Worm (Caenorhabditis elegans) whole organism, L1 larva: Measurements from ENCODE around the gene Y39B6A.25.

ENCODE experiments used
- C34B4.2 ChIP-seq: sonication (generic microtip); optimal IDR thresholded peaks from 2 replicates; lab custom pipeline; 2017; ENCODE audit warnings: mild to moderate bottlenecking, missing genetic modification characterization, missing compliant biosample characterization
- F16B12.6 ChIP-seq: fragments of 150-350 bp; optimal IDR thresholded peaks from 2 replicates; lab custom pipeline; 2014; ENCODE audit warnings: missing biosample characterization, missing genetic modification characterization
- aha-1 ChIP-seq: fragments of 150-350 bp; optimal IDR thresholded peaks from 2 replicates; lab custom pipeline; 2014; ENCODE audit warnings: missing biosample characterization, missing genetic modification characterization
- ama-1 ChIP-seq: fragments of 150-350 bp; optimal IDR thresholded peaks from 2 replicates; lab custom pipeline; 2014
- ceh-8 ChIP-seq: fragments of 200-800 bp; sonication (Bioruptor generic); optimal IDR thresholded peaks from 2 replicates; lab custom pipeline; 2018; ENCODE audit warnings: mild to moderate bottlenecking, missing genetic modification characterization, moderate library complexity, missing compliant biosample characterization
- dpl-1 ChIP-seq, 3 experiments: fragments of 150-350 bp in 2 of 3; sonication (generic microtip) in 1 of 3; optimal IDR thresholded peaks; 2 replicates each; lab custom pipeline; 2014 to 2017; ENCODE audit warnings: missing biosample characterization in 3 of 3, missing genetic modification characterization in 3 of 3, missing genetic modification reagents in 3 of 3
- efl-1 ChIP-seq, 4 experiments: fragments of 150-350 bp; optimal IDR thresholded peaks in 3 of 4; peaks in 1 of 4; 1 replicate in 1 of 4; 2 replicates in 3 of 4; lab custom pipeline; 2014; ENCODE audit warnings: missing biosample characterization in 2 of 4, missing genetic modification characterization in 2 of 4, missing genetic modification reagents in 2 of 4
- egl-13 ChIP-seq: sonication (generic microtip); optimal IDR thresholded peaks from 2 replicates; lab custom pipeline; 2016; ENCODE audit warnings: missing genotype, missing genetic modification reagents, missing genetic modification characterization, missing compliant biosample characterization
- egl-27 ChIP-seq, 2 experiments: fragments of 150-350 bp in 1 of 2; sonication (generic microtip); optimal IDR thresholded peaks; 3 replicates each; lab custom pipeline; 2017 to 2018; ENCODE audit warnings: missing biosample characterization in 2 of 2, missing genetic modification characterization in 2 of 2, missing genetic modification reagents in 2 of 2
- elt-2 ChIP-seq: sonication (generic microtip); optimal IDR thresholded peaks from 2 replicates; lab custom pipeline; 2016; ENCODE audit warnings: missing genetic modification characterization, mild to moderate bottlenecking, inconsistent platforms, missing compliant biosample characterization, missing genetic modification reagents
- elt-3 ChIP-seq, 6 experiments: fragments of 150-350 bp in 1 of 6; sonication (generic microtip); optimal IDR thresholded peaks; 2 replicates each; lab custom pipeline; 2017 to 2018; ENCODE audit warnings: missing biosample characterization in 6 of 6, missing genetic modification characterization in 6 of 6, inconsistent platforms in 1 of 6
- fkh-10 ChIP-seq: sonication (generic microtip); optimal IDR thresholded peaks from 2 replicates; lab custom pipeline; 2017; ENCODE audit warnings: missing biosample characterization, missing genetic modification reagents, missing genetic modification characterization
- fkh-8 ChIP-seq: sonication (generic microtip); optimal IDR thresholded peaks from 2 replicates; lab custom pipeline; 2016; ENCODE audit warnings: mild to moderate bottlenecking, missing genetic modification characterization, missing compliant biosample characterization
- hlh-17 ChIP-seq: fragments of 200-800 bp; sonication (Bioruptor generic); optimal IDR thresholded peaks from 2 replicates; lab custom pipeline; 2018; ENCODE audit warnings: missing genetic modification characterization, mild to moderate bottlenecking, missing compliant biosample characterization, moderate library complexity, borderline replicate concordance
- hpl-2 ChIP-seq: fragments of 150-350 bp; optimal IDR thresholded peaks from 2 replicates; lab custom pipeline; 2014; ENCODE audit warnings: missing biosample characterization, missing genetic modification reagents, missing genetic modification characterization
- irx-1 ChIP-seq: sonication (generic microtip); optimal IDR thresholded peaks from 2 replicates; lab custom pipeline; 2016; ENCODE audit warnings: missing genetic modification characterization, missing compliant biosample characterization
- isw-1 ChIP-seq: fragments of 200-800 bp; sonication (Bioruptor generic); IDR thresholded peaks from 2 replicates; pipeline ENCODE4 v1.3.6; 2022; ENCODE audit warnings: missing genetic modification characterization, missing compliant biosample characterization
- jun-1 ChIP-seq: fragments of 150-350 bp; optimal IDR thresholded peaks from 2 replicates; lab custom pipeline; 2014; ENCODE audit warnings: missing biosample characterization, missing genetic modification reagents, missing genetic modification characterization
- lir-3 ChIP-seq: sonication (generic microtip); optimal IDR thresholded peaks from 2 replicates; lab custom pipeline; 2016; ENCODE audit warnings: mild to moderate bottlenecking, missing genetic modification characterization, moderate library complexity, missing compliant biosample characterization; ENCODE audit not compliant: poor library complexity
- nhr-11 ChIP-seq: fragments of 150-350 bp; optimal IDR thresholded peaks from 2 replicates; lab custom pipeline; 2014; ENCODE audit warnings: missing biosample characterization, missing genetic modification characterization
- nhr-76 ChIP-seq: sonication (generic microtip); optimal IDR thresholded peaks from 2 replicates; lab custom pipeline; 2017; ENCODE audit warnings: missing biosample characterization, missing genetic modification characterization
- nhr-77 ChIP-seq: fragments of 150-350 bp; optimal IDR thresholded peaks from 2 replicates; lab custom pipeline; 2014; ENCODE audit warnings: missing biosample characterization, missing genetic modification characterization
- nhr-84 ChIP-seq: sonication (generic microtip); optimal IDR thresholded peaks from 2 replicates; lab custom pipeline; 2017; ENCODE audit warnings: missing biosample characterization, missing genetic modification characterization
- nhr-85 ChIP-seq: sonication (generic microtip); peaks from one replicate; lab custom pipeline; 2016; ENCODE audit warnings: missing genetic modification characterization, inconsistent platforms, missing compliant biosample characterization
- snpc-4 ChIP-seq: fragments of 150-350 bp; optimal IDR thresholded peaks from 2 replicates; lab custom pipeline; 2014; ENCODE audit warnings: missing biosample characterization, missing genetic modification characterization
- snu-23 ChIP-seq: sonication (generic microtip); optimal IDR thresholded peaks from 2 replicates; lab custom pipeline; 2016; ENCODE audit warnings: missing genetic modification characterization, missing compliant biosample characterization
- sox-4 ChIP-seq: sonication (generic microtip); optimal IDR thresholded peaks from 2 replicates; lab custom pipeline; 2016; ENCODE audit warnings: missing genetic modification characterization, missing compliant biosample characterization
- sptf-1 ChIP-seq: fragments of 150-350 bp; optimal IDR thresholded peaks from 2 replicates; lab custom pipeline; 2014; ENCODE audit warnings: missing biosample characterization, missing genetic modification characterization
- unc-130 ChIP-seq: fragments of 150-350 bp; optimal IDR thresholded peaks from 2 replicates; lab custom pipeline; 2017; ENCODE audit warnings: missing biosample characterization, missing genetic modification characterization, inconsistent platforms
- unc-62 ChIP-seq: fragments of 150-350 bp; optimal IDR thresholded peaks from 2 replicates; lab custom pipeline; 2014; ENCODE audit warnings: missing biosample characterization, missing genetic modification reagents, missing genetic modification characterization
- unc-86 ChIP-seq: sonication (generic microtip); optimal IDR thresholded peaks from 2 replicates; lab custom pipeline; 2016; ENCODE audit warnings: missing genetic modification characterization, missing compliant biosample characterization
- vab-15 ChIP-seq: sonication (generic microtip); optimal IDR thresholded peaks from 2 replicates; lab custom pipeline; 2017; ENCODE audit warnings: missing genotype, mild to moderate bottlenecking, missing genetic modification characterization, missing compliant biosample characterization
- zag-1 ChIP-seq: fragments of 150-350 bp; optimal IDR thresholded peaks from 2 replicates; lab custom pipeline; 2014; ENCODE audit warnings: missing biosample characterization, missing genetic modification characterization

Gene Y39B6A.25

ce11 chrV:19031456-19031855 is 5.2 kb downstream of the Y39B6A.25 start, which contains the start of gene Y39B6A.27:
Y39B6A.27 (plus strand) TSS chrV:19031756.
- TF ChIP-seq sox-4 = no peak
- TF ChIP-seq nhr-76 (tag; lab: Kevin White, UChicago) = no peak
- TF ChIP-seq lir-3 (tag; lab: Kevin White, UChicago) = no peak
- TF ChIP-seq ama-1 (lab: Kevin White, UChicago) = no peak
- TF ChIP-seq efl-1 (optimal IDR thresholded peaks at IDR 0.05; lab: Kevin White, UChicago) = no peak
- no peak for TF ChIP-seq efl-1 (GFP tag; optimal IDR thresholded peaks at IDR 0.05 in 1 of 2; lab: Kevin White, UChicago)
- TF ChIP-seq unc-130 (tag; lab: Kevin White, UChicago) = no peak
- no peak for TF ChIP-seq unc-86 (tag; lab: Kevin White, UChicago)
- TF ChIP-seq snu-23 (GFP tag; lab: Kevin White, UChicago) = no peak
- no peak for TF ChIP-seq unc-62 (GFP tag; lab: Kevin White, UChicago)
- no peak for TF ChIP-seq ceh-8
- TF ChIP-seq C34B4.2 = no peak
- TF ChIP-seq nhr-84 (tag; lab: Kevin White, UChicago) = no peak
- TF ChIP-seq nhr-77 = no peak
- no peak for TF ChIP-seq zag-1 (tag; lab: Kevin White, UChicago)
- no peak for TF ChIP-seq F16B12.6 (tag; lab: Kevin White, UChicago)
- TF ChIP-seq elt-2 (tag; lab: Kevin White, UChicago) = no peak
- no peak for TF ChIP-seq vab-15
- no peak for TF ChIP-seq aha-1 (tag; lab: Kevin White, UChicago)
- TF ChIP-seq jun-1 = no peak
- TF ChIP-seq sptf-1 = no peak
- TF ChIP-seq, all 84 proteins: peak for 0

- TF ChIP-seq elt-3 (tag; optimal IDR thresholded peaks at IDR 0.05; lab: Kevin White, UChicago) = no peak
- TF ChIP-seq isw-1 (GFP tag; lab: Robert Waterston, UW) = no peak
- no peak for TF ChIP-seq fkh-8 (tag; lab: Kevin White, UChicago)
- TF ChIP-seq nhr-11 (tag; lab: Kevin White, UChicago) = no peak
- no peak for TF ChIP-seq hpl-2
- TF ChIP-seq, all 84 proteins: peak for 0
Observed at ce11 chrV:19036061-19036460, 9.8 kb downstream of the Y39B6A.25 start.

ce11 chrV:19037222-19037621 is 11.0 kb downstream of the Y39B6A.25 start, which contains the start of gene asp-17:
asp-17 (minus strand) TSS chrV:19037322.
- TF ChIP-seq nhr-85 (tag; lab: Kevin White, UChicago) (peak; percentile 17), fkh-10 (GFP tag; lab: Kevin White, UChicago) (no peak)

ce11 chrV:19042256-19042655 is 16.0 kb downstream of the Y39B6A.25 start, which contains the start of gene asp-16:
asp-16 (minus strand) TSS chrV:19042605.
- TF ChIP-seq hlh-17 (GFP tag; lab: Kevin White, UChicago) (no peak), egl-13 (tag; lab: Kevin White, UChicago) (no peak), dpl-1 (GFP tag; optimal IDR thresholded peaks at IDR 0.05; lab: Kevin White, UChicago) (no peak), aha-1 (tag; lab: Kevin White, UChicago) (no peak), unc-86 (tag; lab: Kevin White, UChicago) (no peak), irx-1 (no peak), snpc-4 (tag; lab: Kevin White, UChicago) (no peak), sox-4 (no peak), egl-27 (tag; optimal IDR thresholded peaks at IDR 0.05; lab: Kevin White, UChicago) (no peak), sptf-1 (no peak)

ce11 chrV:19044753-19045152 is 18.5 kb downstream of the Y39B6A.25 start, which contains the start of gene asp-15:
asp-15 (minus strand) TSS chrV:19044853.
- no peak for TF ChIP-seq nhr-11 (tag; lab: Kevin White, UChicago)
- TF ChIP-seq dpl-1 (GFP tag; optimal IDR thresholded peaks at IDR 0.05; lab: Kevin White, UChicago) = no peak
